Worm (Caenorhabditis elegans) whole organism, young adult: ENCODE data around the gene F01F1.14.

ENCODE experiments used
- C06A6.2 ChIP-seq: fragments of 200-800 bp; sonication (Bioruptor generic); conservative IDR thresholded peaks from 2 replicates; pipeline ENCODE4 v1.3.6; 2022; ENCODE audit warnings: missing genetic modification characterization, missing compliant biosample characterization
- C17E4.6 ChIP-seq: fragments of 200-800 bp; sonication (Bioruptor generic); IDR thresholded peaks from 2 replicates; pipeline ENCODE4 v1.3.6; 2022; ENCODE audit warnings: missing genetic modification reagents, missing genetic modification characterization, missing compliant biosample characterization
- D2030.7 ChIP-seq: fragments of 200-800 bp; sonication (Bioruptor generic); IDR thresholded peaks from 2 replicates; pipeline ENCODE4 v1.3.6; 2022; ENCODE audit warnings: missing genetic modification reagents, missing genetic modification characterization, missing compliant biosample characterization
- F23B12.7 ChIP-seq: sonication (generic microtip); optimal IDR thresholded peaks from 2 replicates; lab custom pipeline; 2017; ENCODE audit warnings: missing genetic modification characterization, mild to moderate bottlenecking, missing compliant biosample characterization, antibody characterized with exemption, moderate library complexity; ENCODE audit not compliant: insufficient read depth
- K12H6.12 ChIP-seq: fragments of 200-800 bp; sonication (Bioruptor generic); optimal IDR thresholded peaks from 2 replicates; lab custom pipeline; 2018; ENCODE audit warnings: mild to moderate bottlenecking, missing genetic modification characterization, missing compliant biosample characterization
- T07F8.4 ChIP-seq: sonication (generic microtip); optimal IDR thresholded peaks from 2 replicates; lab custom pipeline; 2016; ENCODE audit warnings: mild to moderate bottlenecking, missing genetic modification characterization, moderate library complexity, missing compliant biosample characterization
- T26A5.8 ChIP-seq: sonication (generic microtip); optimal IDR thresholded peaks from 2 replicates; lab custom pipeline; 2016; ENCODE audit warnings: missing genetic modification characterization, missing compliant biosample characterization
- Y53G8AR.9 ChIP-seq: fragments of 200-800 bp; sonication (Bioruptor generic); conservative IDR thresholded peaks from 2 replicates; pipeline ENCODE4 v1.3.6; 2022; ENCODE audit warnings: missing genetic modification reagents, missing genetic modification characterization, missing compliant biosample characterization
- Y67H2A.10 ChIP-seq: fragments of 200-800 bp; sonication (Bioruptor generic); conservative IDR thresholded peaks from 2 replicates; pipeline ENCODE4 v1.3.6; 2022; ENCODE audit warnings: missing genetic modification reagents, missing genetic modification characterization, missing compliant biosample characterization
- Y79H2A.3 ChIP-seq: fragments of 200-800 bp; sonication (Bioruptor generic); conservative IDR thresholded peaks from 2 replicates; pipeline ENCODE4 v1.3.6; 2022; ENCODE audit warnings: missing genetic modification reagents, missing genetic modification characterization, missing compliant biosample characterization
- bed-2 ChIP-seq: fragments of 200-800 bp; sonication (Bioruptor generic); IDR thresholded peaks from 2 replicates; pipeline ENCODE4 v1.3.6; 2022; ENCODE audit warnings: missing genetic modification reagents, missing genetic modification characterization, missing compliant biosample characterization
- ceh-100 ChIP-seq: fragments of 200-800 bp; sonication (Bioruptor generic); IDR thresholded peaks from 2 replicates; pipeline ENCODE4 v1.3.6; 2022; ENCODE audit warnings: missing genetic modification reagents, missing genetic modification characterization, missing compliant biosample characterization
- ceh-27 ChIP-seq: fragments of 200-800 bp; sonication (Bioruptor generic); optimal IDR thresholded peaks from 2 replicates; lab custom pipeline; 2018; ENCODE audit warnings: mild to moderate bottlenecking, missing genetic modification characterization, moderate library complexity, missing compliant biosample characterization
- ceh-91 ChIP-seq: fragments of 200-800 bp; sonication (Bioruptor generic); IDR thresholded peaks from 2 replicates; pipeline ENCODE4 v1.3.6; 2022; ENCODE audit warnings: missing genetic modification reagents, missing genetic modification characterization, missing compliant biosample characterization
- chd-7 ChIP-seq: sonication (generic microtip); optimal IDR thresholded peaks from 2 replicates; lab custom pipeline; 2016; ENCODE audit warnings: mild to moderate bottlenecking, missing genetic modification characterization, moderate library complexity, missing compliant biosample characterization
- dox-1 ChIP-seq: fragments of 200-800 bp; sonication (Bioruptor generic); IDR thresholded peaks from 2 replicates; pipeline ENCODE4 v1.3.6; 2022; ENCODE audit warnings: missing genetic modification reagents, missing genetic modification characterization, missing compliant biosample characterization
- dpl-1 ChIP-seq: fragments of 150-350 bp; optimal IDR thresholded peaks from 2 replicates; lab custom pipeline; 2014; ENCODE audit warnings: missing biosample characterization, missing genetic modification reagents, missing genetic modification characterization
- fkh-3 ChIP-seq: sonication (generic microtip); optimal IDR thresholded peaks from 2 replicates; lab custom pipeline; 2016; ENCODE audit warnings: mild to moderate bottlenecking, missing genetic modification characterization, missing compliant biosample characterization
- him-1 ChIP-seq: sonication (generic microtip); optimal IDR thresholded peaks from 2 replicates; lab custom pipeline; 2016; ENCODE audit warnings: missing genotype, missing genetic modification reagents, missing genetic modification characterization, missing compliant biosample characterization
- hsf-1 ChIP-seq: fragments of 200-800 bp; sonication (Bioruptor generic); IDR thresholded peaks from 2 replicates; pipeline ENCODE4 v1.3.6; 2022; ENCODE audit warnings: missing genetic modification reagents, missing genetic modification characterization, missing compliant biosample characterization
- lin-35 ChIP-seq, 3 experiments: fragments of 150-350 bp in 2 of 3; sonication (generic microtip) in 1 of 3; optimal IDR thresholded peaks; 2 replicates each; lab custom pipeline; 2014 to 2018; ENCODE audit warnings: missing biosample characterization in 3 of 3, missing genetic modification characterization in 3 of 3, missing genetic modification reagents in 3 of 3
- lin-54 ChIP-seq: fragments of 200-800 bp; sonication (Bioruptor generic); optimal IDR thresholded peaks from 2 replicates; lab custom pipeline; 2018; ENCODE audit warnings: mild to moderate bottlenecking, missing genetic modification characterization, missing compliant biosample characterization
- lir-1 ChIP-seq: fragments of 200-800 bp; sonication (Bioruptor generic); conservative IDR thresholded peaks from 2 replicates; pipeline ENCODE4 v1.3.6; 2022; ENCODE audit warnings: missing genetic modification reagents, missing genetic modification characterization, missing compliant biosample characterization
- lsy-27 ChIP-seq: sonication (generic microtip); optimal IDR thresholded peaks from 2 replicates; lab custom pipeline; 2017; ENCODE audit warnings: missing genetic modification characterization, mild to moderate bottlenecking, missing compliant biosample characterization, antibody characterized with exemption, missing genotype, borderline replicate concordance; ENCODE audit not compliant: insufficient read depth
- madf-10 ChIP-seq: sonication (generic microtip); optimal IDR thresholded peaks from 2 replicates; lab custom pipeline; 2016; ENCODE audit warnings: mild to moderate bottlenecking, missing genetic modification characterization, missing compliant biosample characterization
- madf-6 ChIP-seq: fragments of 200-800 bp; sonication (Bioruptor generic); IDR thresholded peaks from 2 replicates; pipeline ENCODE4 v1.3.6; 2022; ENCODE audit warnings: missing genetic modification reagents, missing genetic modification characterization, missing compliant biosample characterization
- mcd-1 ChIP-seq: fragments of 200-800 bp; sonication (Bioruptor generic); IDR thresholded peaks from 2 replicates; pipeline ENCODE4 v1.3.6; 2022; ENCODE audit warnings: missing genetic modification reagents, missing genetic modification characterization, missing compliant biosample characterization
- mxl-1 ChIP-seq: sonication (generic microtip); optimal IDR thresholded peaks from 2 replicates; lab custom pipeline; 2016; ENCODE audit warnings: missing genetic modification characterization, missing compliant biosample characterization
- nfya-1 ChIP-seq: sonication (generic microtip); optimal IDR thresholded peaks from 2 replicates; lab custom pipeline; 2017; ENCODE audit warnings: antibody characterized with exemption, missing compliant biosample characterization, missing genetic modification characterization, borderline replicate concordance; ENCODE audit not compliant: insufficient read depth
- nfyb-1 ChIP-seq: fragments of 200-800 bp; sonication (Bioruptor generic); IDR thresholded peaks from 2 replicates; pipeline ENCODE4 v1.3.6; 2022; ENCODE audit warnings: missing genetic modification reagents, missing genetic modification characterization, missing compliant biosample characterization
- nhr-179 ChIP-seq: sonication (generic microtip); optimal IDR thresholded peaks from 2 replicates; lab custom pipeline; 2016; ENCODE audit warnings: mild to moderate bottlenecking, missing genetic modification characterization, missing compliant biosample characterization
- nhr-90 ChIP-seq: sonication (generic microtip); optimal IDR thresholded peaks from 2 replicates; lab custom pipeline; 2016; ENCODE audit warnings: missing genotype, mild to moderate bottlenecking, missing genetic modification characterization, missing compliant biosample characterization
- rec-8 ChIP-seq, 2 experiments: sonication (generic microtip); optimal IDR thresholded peaks; 2 replicates each; lab custom pipeline; 2016; ENCODE audit warnings: mild to moderate bottlenecking in 2 of 2, missing genetic modification characterization in 2 of 2, missing genetic modification reagents in 2 of 2, missing genotype in 2 of 2, missing biosample characterization in 1 of 2, missing compliant biosample characterization in 1 of 2, moderate library complexity in 1 of 2
- sdz-38 ChIP-seq: sonication (generic microtip); optimal IDR thresholded peaks from 2 replicates; lab custom pipeline; 2016; ENCODE audit warnings: missing genotype, missing genetic modification characterization, missing compliant biosample characterization
- snpc-1.1 ChIP-seq: sonication (generic microtip); optimal IDR thresholded peaks from 2 replicates; lab custom pipeline; 2017; ENCODE audit warnings: missing genetic modification characterization, mild to moderate bottlenecking, missing compliant biosample characterization, antibody characterized with exemption, moderate library complexity, missing genotype, missing genetic modification reagents; ENCODE audit not compliant: insufficient read depth
- snpc-3.4 ChIP-seq: sonication (generic microtip); optimal IDR thresholded peaks from 2 replicates; lab custom pipeline; 2017; ENCODE audit warnings: missing genetic modification characterization, mild to moderate bottlenecking, missing compliant biosample characterization, antibody characterized with exemption, moderate library complexity, missing genotype, missing genetic modification reagents
- sptf-2 ChIP-seq: fragments of 200-800 bp; sonication (Bioruptor generic); optimal IDR thresholded peaks from 2 replicates; lab custom pipeline; 2018; ENCODE audit warnings: mild to moderate bottlenecking, missing genetic modification characterization, missing compliant biosample characterization
- tbx-9 ChIP-seq: sonication (generic microtip); optimal IDR thresholded peaks from 2 replicates; lab custom pipeline; 2016; ENCODE audit warnings: borderline replicate concordance, missing genetic modification characterization, inconsistent platforms, missing compliant biosample characterization
- ztf-26 ChIP-seq: sonication (generic microtip); optimal IDR thresholded peaks from 2 replicates; lab custom pipeline; 2017; ENCODE audit warnings: missing genetic modification characterization, missing compliant biosample characterization
- ztf-3 ChIP-seq: fragments of 200-800 bp; sonication (Bioruptor generic); optimal IDR thresholded peaks from 2 replicates; lab custom pipeline; 2018; ENCODE audit warnings: mild to moderate bottlenecking, missing genetic modification characterization, missing compliant biosample characterization

Gene F01F1.14

DNA sequence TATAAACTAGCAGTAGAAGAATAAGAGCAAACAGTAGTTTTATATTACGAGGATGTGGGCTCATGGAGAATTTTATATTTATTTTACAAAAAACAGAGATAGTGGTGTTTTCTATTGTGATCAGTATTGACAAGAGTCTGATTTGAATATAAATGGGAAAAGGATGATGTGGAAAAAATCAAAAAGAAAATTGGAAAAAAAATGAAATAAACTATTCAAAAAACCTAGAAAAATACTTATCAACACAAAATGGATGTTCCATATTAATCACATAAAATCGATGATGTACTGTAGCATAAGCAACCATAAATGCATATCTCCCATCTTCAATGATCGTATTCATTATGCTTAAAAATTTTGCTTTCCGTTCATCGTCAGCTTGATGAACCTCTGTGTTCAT, 4.2 kb upstream of the F01F1.14 start, which contains the start of gene C28H8.7:
C28H8.7 (minus strand) TSS at position 101 of the 400 bp plus-strand sequence.
- TF ChIP-seq sptf-2 (GFP tag; lab: Kevin White, UChicago): no peak
- no peak for TF ChIP-seq dpl-1 (GFP tag; lab: Kevin White, UChicago)
- no peak for TF ChIP-seq mxl-1 (tag; lab: Kevin White, UChicago)
- no peak for TF ChIP-seq bed-2 (GFP tag; lab: Robert Waterston, UW)
- no peak for TF ChIP-seq ztf-26
- TF ChIP-seq nhr-90 (tag; lab: Kevin White, UChicago): no peak
- no peak for TF ChIP-seq F23B12.7 (tag; lab: Kevin White, UChicago)
- no peak for TF ChIP-seq Y67H2A.10 (GFP tag; lab: Robert Waterston, UW)
- TF ChIP-seq madf-10: no peak
- TF ChIP-seq chd-7 (tag; lab: Kevin White, UChicago): no peak
- TF ChIP-seq fkh-3 (tag; lab: Kevin White, UChicago): no peak
- no peak for TF ChIP-seq lir-1 (GFP tag; lab: Robert Waterston, UW)
- no peak for TF ChIP-seq lin-35 (GFP tag; optimal IDR thresholded peaks at IDR 0.05; lab: Kevin White, UChicago)
- no peak for TF ChIP-seq C06A6.2 (GFP tag; lab: Robert Waterston, UW)
- TF ChIP-seq him-1 (tag; lab: Kevin White, UChicago): no peak
- TF ChIP-seq mcd-1: no peak
- TF ChIP-seq madf-6 (GFP tag; lab: Robert Waterston, UW): no peak
- no peak for TF ChIP-seq ceh-91 (GFP tag; lab: Robert Waterston, UW)

DNA sequence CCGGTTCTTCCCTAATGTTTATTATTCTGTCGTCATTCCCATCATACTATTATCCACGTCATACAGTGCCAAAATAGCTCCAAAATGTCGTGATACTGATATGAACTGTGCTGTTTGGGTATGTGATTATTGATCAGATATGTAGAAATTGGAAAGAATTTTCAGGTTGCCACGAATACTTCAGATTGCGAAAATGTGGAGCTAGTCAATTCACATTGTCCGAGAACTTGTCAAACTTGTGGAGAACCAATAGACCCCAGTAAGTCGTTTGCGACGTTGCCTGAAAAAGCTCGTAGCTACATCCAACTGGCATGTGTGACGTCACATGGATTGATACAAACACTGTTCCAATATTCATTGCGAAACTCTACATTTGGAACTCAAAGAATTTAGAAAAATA, 1.7 kb upstream of the F01F1.14 start:
- TF ChIP-seq Y79H2A.3 (GFP tag; lab: Robert Waterston, UW) (no peak), nhr-179 (tag; lab: Kevin White, UChicago) (no peak), dpl-1 (GFP tag; lab: Kevin White, UChicago) (no peak)
- TF ChIP-seq, all 124 proteins: peak for 0

DNA sequence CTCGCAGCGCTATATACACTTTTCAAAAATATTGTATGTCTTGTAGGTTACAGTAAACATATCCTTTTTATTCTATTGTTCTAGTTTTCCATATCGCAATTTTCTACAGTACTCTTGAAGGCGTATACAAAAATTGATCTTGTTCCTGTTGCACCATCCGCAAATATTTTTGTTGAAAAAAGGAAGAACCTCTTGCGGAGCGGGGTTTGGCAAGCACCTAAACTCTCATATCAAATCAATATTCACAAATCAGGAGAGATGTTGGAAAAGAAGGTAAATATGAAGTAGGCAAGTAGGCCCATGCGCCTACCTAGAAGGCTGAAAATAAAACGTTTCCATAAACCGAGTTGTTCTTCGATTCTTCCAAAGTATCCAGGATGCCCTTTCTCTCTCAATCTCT, 1.3 kb upstream of the F01F1.14 start, which contains the start of gene C28H8.5:
C28H8.5 (plus strand) TSS at position 301 of the 400 bp plus-strand sequence.
- TF ChIP-seq T07F8.4 (no peak), ceh-100 (GFP tag; lab: Robert Waterston, UW) (no peak), T26A5.8 (tag; lab: Kevin White, UChicago) (no peak), hsf-1 (GFP tag; lab: Robert Waterston, UW) (no peak), madf-10 (no peak), Y53G8AR.9 (no peak), sdz-38 (tag; lab: Kevin White, UChicago) (no peak), nfya-1 (tag; lab: Kevin White, UChicago) (no peak), him-1 (tag; lab: Kevin White, UChicago) (no peak), D2030.7 (GFP tag; lab: Robert Waterston, UW) (no peak), ceh-27 (GFP tag; lab: Kevin White, UChicago) (no peak)
- TF ChIP-seq, all 124 proteins: peak for 0

DNA sequence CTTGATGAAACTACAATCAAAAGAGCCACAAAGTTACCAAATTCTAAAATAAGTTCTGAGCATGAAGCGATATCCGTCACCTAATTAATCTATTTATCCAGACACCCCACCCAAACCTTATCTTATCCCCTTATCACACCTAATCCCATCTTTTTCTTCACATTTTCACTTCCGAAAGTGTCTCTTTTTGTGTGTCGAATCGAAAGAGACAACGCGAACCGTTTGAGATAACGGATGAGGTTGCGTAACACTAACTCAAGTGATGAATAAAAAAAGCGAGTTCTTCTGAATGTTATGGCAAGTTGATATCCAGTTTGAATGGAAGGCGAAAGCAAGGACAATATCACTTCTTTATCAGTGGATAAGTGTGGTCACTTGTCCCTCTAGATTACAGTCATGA, 794 bp upstream of the F01F1.14 start:
- TF ChIP-seq Y53G8AR.9: no peak
- no peak for TF ChIP-seq bed-2 (GFP tag; lab: Robert Waterston, UW)
- no peak for TF ChIP-seq D2030.7 (GFP tag; lab: Robert Waterston, UW)
- TF ChIP-seq K12H6.12 (tag; lab: Kevin White, UChicago): no peak
- TF ChIP-seq ztf-3 (GFP tag; lab: Kevin White, UChicago): no peak
- TF ChIP-seq lin-54: no peak
- TF ChIP-seq lin-35 (GFP tag; optimal IDR thresholded peaks at IDR 0.05; lab: Kevin White, UChicago): no peak
- no peak for TF ChIP-seq nfyb-1 (GFP tag; lab: Robert Waterston, UW)
- no peak for TF ChIP-seq dox-1 (GFP tag; lab: Robert Waterston, UW)
- TF ChIP-seq C17E4.6 (GFP tag; lab: Robert Waterston, UW): no peak
- no peak for TF ChIP-seq snpc-3.4 (tag; lab: Kevin White, UChicago)
- no peak for TF ChIP-seq lsy-27 (tag; lab: Kevin White, UChicago)
- TF ChIP-seq fkh-3 (tag; lab: Kevin White, UChicago): no peak
- no peak for TF ChIP-seq rec-8 (tag; optimal IDR thresholded peaks at IDR 0.05; lab: Kevin White, UChicago)
- no peak for TF ChIP-seq ceh-91 (GFP tag; lab: Robert Waterston, UW)
- TF ChIP-seq snpc-1.1: no peak
- no peak for TF ChIP-seq C06A6.2 (GFP tag; lab: Robert Waterston, UW)
- TF ChIP-seq tbx-9: no peak
